Fruit fly (Drosophila melanogaster) whole organism, embryonic: ENCODE results near the gene CG14440.

Source experiments
- Awh ChIP-seq: fragments of 200-800 bp; sonication (Bioruptor generic); IDR thresholded peaks from 2 replicates; pipeline ENCODE4, ENCODE4 v1.3.6; 2022; ENCODE audit warnings: missing biosample characterization, missing genetic modification characterization
- BEAF-32 ChIP-seq: fragments of 200-800 bp; sonication (Bioruptor generic); optimal IDR thresholded peaks from 3 replicates; lab custom pipeline; 2017; ENCODE audit warnings: missing biosample characterization, missing genetic modification characterization, mild to moderate bottlenecking, moderate library complexity, missing genetic modification reagents
- CG10209 ChIP-seq: fragments of 200-800 bp; sonication (Bioruptor generic); optimal IDR thresholded peaks from 3 replicates; lab custom pipeline; 2017; ENCODE audit warnings: missing biosample characterization, mild to moderate bottlenecking, missing genetic modification characterization, missing genetic modification reagents
- CG10274 ChIP-seq: fragments of 200-800 bp; sonication (Bioruptor generic); optimal IDR thresholded peaks from 3 replicates; lab custom pipeline; 2017; ENCODE audit warnings: missing biosample characterization, mild to moderate bottlenecking, missing genetic modification characterization
- CG10959 ChIP-seq: fragments of 200-800 bp; sonication (Bioruptor generic); IDR thresholded peaks from 2 replicates; pipeline ENCODE4 v1.3.6; 2022; ENCODE audit warnings: missing biosample characterization, missing genetic modification characterization
- CG14050 ChIP-seq: fragments of 200-800 bp; sonication (Bioruptor generic); IDR thresholded peaks from 3 replicates; pipeline ENCODE4 v1.3.6; 2022; ENCODE audit warnings: missing biosample characterization, missing genetic modification characterization
- CG14860 ChIP-seq: fragments of 200-800 bp; sonication (Bioruptor generic); IDR thresholded peaks from 3 replicates; pipeline ENCODE4 v1.3.6; 2022; ENCODE audit warnings: missing biosample characterization, missing genetic modification characterization; ENCODE audit not compliant: partially characterized antibody
- CG1529 ChIP-seq: fragments of 200-800 bp; sonication (Bioruptor generic); optimal IDR thresholded peaks from 3 replicates; lab custom pipeline; 2018; ENCODE audit warnings: missing biosample characterization, missing genetic modification characterization
- CG17328 ChIP-seq: fragments of 200-800 bp; sonication (Bioruptor generic); IDR thresholded peaks from 2 replicates; pipeline ENCODE4 v1.3.6; 2022; ENCODE audit warnings: missing biosample characterization, missing genetic modification characterization
- CG1792 ChIP-seq: fragments of 200-800 bp; sonication (Bioruptor generic); optimal IDR thresholded peaks from 2 replicates; lab custom pipeline; 2016; ENCODE audit warnings: missing biosample characterization, missing genetic modification characterization
- CG2889 ChIP-seq: fragments of 200-800 bp; sonication (Bioruptor generic); IDR thresholded peaks from 3 replicates; pipeline ENCODE4 v1.3.6; 2022; ENCODE audit warnings: missing biosample characterization, missing genetic modification characterization
- CG31365 ChIP-seq: fragments of 200-800 bp; sonication (Bioruptor generic); optimal IDR thresholded peaks from 2 replicates; lab custom pipeline; 2018; ENCODE audit warnings: missing biosample characterization, mild to moderate bottlenecking, missing genetic modification characterization
- CG31441 ChIP-seq: fragments of 200-800 bp; sonication (Bioruptor generic); IDR thresholded peaks from 2 replicates; pipeline ENCODE4 v1.3.6; 2022; ENCODE audit warnings: missing biosample characterization, missing genetic modification characterization
- CG3163 ChIP-seq: fragments of 200-800 bp; sonication (Bioruptor generic); optimal IDR thresholded peaks from 3 replicates; lab custom pipeline; 2016; ENCODE audit warnings: missing biosample characterization, missing genetic modification characterization
- CG34422 ChIP-seq: fragments of 200-800 bp; sonication (Bioruptor generic); IDR thresholded peaks from 3 replicates; pipeline ENCODE4 v1.3.6; 2022; ENCODE audit warnings: missing biosample characterization, missing genetic modification characterization
- CG4404 ChIP-seq: fragments of 200-800 bp; sonication (Bioruptor generic); IDR thresholded peaks from 2 replicates; pipeline ENCODE4 v1.3.6; 2022; ENCODE audit warnings: missing biosample characterization, missing genetic modification characterization
- CG4617 ChIP-seq: fragments of 200-800 bp; sonication (Bioruptor generic); optimal IDR thresholded peaks from 3 replicates; lab custom pipeline; 2016; ENCODE audit warnings: missing biosample characterization, missing genetic modification characterization, borderline replicate concordance
- CG7987 ChIP-seq: fragments of 200-800 bp; sonication (Bioruptor generic); optimal IDR thresholded peaks from 2 replicates; lab custom pipeline; 2018; ENCODE audit warnings: missing biosample characterization, mild to moderate bottlenecking, missing genetic modification characterization, moderate library complexity
- CG8388 ChIP-seq: fragments of 200-800 bp; sonication (Bioruptor generic); optimal IDR thresholded peaks from 2 replicates; lab custom pipeline; 2019; ENCODE audit warnings: missing biosample characterization, mild to moderate bottlenecking, missing genetic modification characterization, moderate library complexity
- CG8478 ChIP-seq: fragments of >200 bp; optimal IDR thresholded peaks from 2 replicates; lab custom pipeline; 2018
- CHES-1-like ChIP-seq: fragments of 200-800 bp; sonication (Bioruptor generic); optimal IDR thresholded peaks from 2 replicates; lab custom pipeline; 2016; ENCODE audit warnings: missing biosample characterization, missing genetic modification characterization
- CrebB ChIP-seq: fragments of 200-800 bp; sonication (Bioruptor generic); optimal IDR thresholded peaks from 3 replicates; lab custom pipeline; 2018; ENCODE audit warnings: missing biosample characterization, mild to moderate bottlenecking, missing genetic modification characterization
- ERR ChIP-seq: fragments of 200-800 bp; sonication (Bioruptor generic); optimal IDR thresholded peaks from 2 replicates; lab custom pipeline; 2016; ENCODE audit warnings: missing biosample characterization, missing genetic modification characterization
- Gug ChIP-seq: fragments of 200-800 bp; sonication (Bioruptor generic); IDR thresholded peaks from 4 replicates; pipeline ENCODE4 v1.3.6; 2022; ENCODE audit warnings: missing biosample characterization, missing genetic modification characterization
- HLH4C ChIP-seq: fragments of 200-800 bp; sonication (Bioruptor generic); IDR thresholded peaks from 3 replicates; pipeline ENCODE4 v1.3.6; 2022; ENCODE audit warnings: missing biosample characterization, missing genetic modification characterization; ENCODE audit not compliant: partially characterized antibody
- HmgZ ChIP-seq: fragments of 200-800 bp; sonication (Bioruptor generic); optimal IDR thresholded peaks from 2 replicates; lab custom pipeline; 2018; ENCODE audit warnings: missing biosample characterization, mild to moderate bottlenecking, missing genetic modification characterization
- Hr39 ChIP-seq: fragments of >200 bp; optimal IDR thresholded peaks from 2 replicates; lab custom pipeline; 2017
- Jarid2 ChIP-seq: fragments of 200-800 bp; sonication (Bioruptor generic); optimal IDR thresholded peaks from 3 replicates; lab custom pipeline; 2017; ENCODE audit warnings: mild to moderate bottlenecking, missing biosample characterization, missing genetic modification reagents, missing genetic modification characterization
- Mrtf ChIP-seq: fragments of 200-800 bp; sonication (Bioruptor generic); IDR thresholded peaks from 3 replicates; pipeline ENCODE4 v1.3.6; 2022; ENCODE audit warnings: missing biosample characterization, missing genetic modification characterization
- Ravus ChIP-seq: fragments of 200-800 bp; sonication (Bioruptor generic); IDR thresholded peaks from 2 replicates; pipeline ENCODE4 v1.3.6; 2022; ENCODE audit warnings: missing biosample characterization, missing genetic modification characterization
- Sin3A ChIP-seq: fragments of >200 bp; optimal IDR thresholded peaks from 2 replicates; lab custom pipeline; 2018
- chm ChIP-seq: fragments of 200-800 bp; sonication (Bioruptor generic); IDR thresholded peaks from 2 replicates; pipeline ENCODE4 v1.3.6; 2022; ENCODE audit warnings: missing biosample characterization, missing genetic modification characterization
- crc ChIP-seq: fragments of 200-800 bp; sonication (Bioruptor generic); optimal IDR thresholded peaks from 2 replicates; lab custom pipeline; 2016; ENCODE audit warnings: missing biosample characterization, missing genetic modification characterization
- hkb ChIP-seq, 2 experiments: fragments of 200-800 bp in 1 of 2; fragments of >200 bp in 1 of 2; sonication (Bioruptor generic) in 1 of 2; IDR thresholded peaks in 1 of 2; optimal IDR thresholded peaks in 1 of 2; 2 replicates each; pipeline versions ENCODE4 v1.3.6 to Lab custom; 2017 to 2022; ENCODE audit warnings: missing biosample characterization in 1 of 2, missing genetic modification characterization in 1 of 2
- inv ChIP-seq: fragments of 200-800 bp; sonication (Bioruptor generic); IDR thresholded peaks from 2 replicates; pipeline ENCODE4 v1.3.6; 2022; ENCODE audit warnings: missing biosample characterization, missing genetic modification characterization; ENCODE audit not compliant: partially characterized antibody
- ken ChIP-seq: fragments of 200-800 bp; sonication (Bioruptor generic); IDR thresholded peaks from 3 replicates; pipeline ENCODE4 v1.3.6; 2022; ENCODE audit warnings: missing biosample characterization, missing genetic modification characterization
- klu ChIP-seq: fragments of 200-800 bp; sonication (Bioruptor generic); IDR thresholded peaks from 2 replicates; pipeline ENCODE4 v1.3.6; 2022; ENCODE audit warnings: missing biosample characterization, missing genetic modification characterization
- lola ChIP-seq, 3 experiments: fragments of >200 bp in 2 of 3; fragments of 200-800 bp in 1 of 3; sonication (Bioruptor generic) in 1 of 3; optimal IDR thresholded peaks; 2 replicates each; lab custom pipeline; 2017 to 2019; ENCODE audit warnings: missing biosample characterization in 3 of 3, missing genetic modification characterization in 3 of 3, mild to moderate bottlenecking in 1 of 3, moderate library complexity in 1 of 3
- lov ChIP-seq, 2 experiments: fragments of 200-800 bp in 1 of 2; fragments of >200 bp in 1 of 2; sonication (Bioruptor generic) in 1 of 2; IDR thresholded peaks in 1 of 2; optimal IDR thresholded peaks in 1 of 2; 2 replicates in 1 of 2; 3 replicates in 1 of 2; pipeline versions ENCODE4 v1.3.6 to Lab custom; 2017 to 2022; ENCODE audit warnings: missing biosample characterization in 1 of 2, missing genetic modification characterization in 1 of 2
- nau ChIP-seq: fragments of 200-800 bp; sonication (Bioruptor generic); optimal IDR thresholded peaks from 3 replicates; lab custom pipeline; 2017; ENCODE audit warnings: missing biosample characterization, mild to moderate bottlenecking, missing genetic modification characterization, missing genetic modification reagents
- pnt ChIP-seq: fragments of 200-800 bp; sonication (Bioruptor generic); optimal IDR thresholded peaks from 3 replicates; lab custom pipeline; 2016; ENCODE audit warnings: missing biosample characterization, missing genetic modification characterization
- scrt ChIP-seq: fragments of 200-800 bp; sonication (Bioruptor generic); optimal IDR thresholded peaks from 2 replicates; lab custom pipeline; 2018; ENCODE audit warnings: missing biosample characterization, mild to moderate bottlenecking, missing genetic modification characterization, moderate library complexity
- seq ChIP-seq: fragments of 200-800 bp; sonication (Bioruptor generic); IDR thresholded peaks from 2 replicates; pipeline ENCODE4 v1.3.6; 2022; ENCODE audit warnings: missing biosample characterization, missing genetic modification characterization
- sim ChIP-seq: fragments of 200-800 bp; sonication (Bioruptor generic); IDR thresholded peaks from 2 replicates; pipeline ENCODE4 v1.3.6; 2022; ENCODE audit warnings: missing biosample characterization, missing genetic modification characterization
- sqz ChIP-seq: fragments of 200-800 bp; sonication (Bioruptor generic); optimal IDR thresholded peaks from 3 replicates; lab custom pipeline; 2018; ENCODE audit warnings: missing biosample characterization, mild to moderate bottlenecking, missing genetic modification characterization
- sug ChIP-seq: fragments of 200-800 bp; optimal IDR thresholded peaks from 2 replicates; lab custom pipeline; 2019; ENCODE audit warnings: missing biosample characterization, mild to moderate bottlenecking, missing genetic modification characterization, moderate library complexity
- ttk ChIP-seq: fragments of 200-800 bp; sonication (Bioruptor generic); IDR thresholded peaks from 2 replicates; pipeline ENCODE4 v2.1.2; 2022; ENCODE audit warnings: missing biosample characterization, missing genetic modification characterization
- vfl ChIP-seq: fragments of 200-800 bp; sonication (Bioruptor generic); optimal IDR thresholded peaks from 2 replicates; lab custom pipeline; 2016; ENCODE audit warnings: missing biosample characterization, missing genetic modification characterization
- vvl ChIP-seq: fragments of 200-800 bp; sonication (Bioruptor generic); IDR thresholded peaks from 2 replicates; pipeline ENCODE4 v1.3.6; 2022; ENCODE audit warnings: missing biosample characterization, missing genetic modification characterization
- z ChIP-seq: fragments of 200-800 bp; sonication (Bioruptor generic); IDR thresholded peaks from 3 replicates; pipeline ENCODE4 v1.3.6; 2022; ENCODE audit warnings: missing biosample characterization, missing genetic modification characterization

The CG14440 gene

dm6 chrX:6656023-6656594 lies 42.3 kb downstream of the CG14440 start (continued):
- TF ChIP-seq Jarid2 (GFP tag; lab: Kevin White, UChicago), result peak; percentile 66
- TF ChIP-seq Sin3A, result no peak
- TF ChIP-seq sug (tag; lab: Kevin White, UChicago), result peak; percentile 67
- TF ChIP-seq z (GFP tag; lab: Robert Waterston, UW), result no peak
- no peak for TF ChIP-seq Hr39 (lab: Kevin White, UChicago)
- peak; percentile 57 for TF ChIP-seq CG1529 (GFP tag; lab: Kevin White, UChicago)
- peak; percentile 69 for TF ChIP-seq ERR (GFP tag; lab: Kevin White, UChicago)
- no peak for TF ChIP-seq CG8478 (lab: Kevin White, UChicago)
- peak; percentile 76 for TF ChIP-seq CG17328
- peak; percentile 51; the same call in 1 of the 2 replicates for TF ChIP-seq CG10959 (GFP tag; lab: Robert Waterston, UW)
- TF ChIP-seq ken (GFP tag; lab: Robert Waterston, UW), result peak; percentile 57; the same call in 1 of the 3 replicates
- peak; percentile 81 for TF ChIP-seq HmgZ (tag; lab: Kevin White, UChicago)
- peak; percentile 72 for TF ChIP-seq CG4404 (GFP tag; lab: Robert Waterston, UW)
- peak; percentile 57 for TF ChIP-seq Awh
- peak in 1 of 3 experiments; percentile 61 for TF ChIP-seq lola (GFP tag; optimal IDR thresholded peaks at IDR 0.05; lab: Kevin White, UChicago)
- TF ChIP-seq pnt (GFP tag; lab: Kevin White, UChicago), result peak; percentile 62
- TF ChIP-seq CG14860 (GFP tag; lab: Robert Waterston, UW), result no peak
- peak; percentile 40 for TF ChIP-seq CG4617
- peak; percentile 82 for TF ChIP-seq CG31441 (GFP tag; lab: Robert Waterston, UW)
- TF ChIP-seq sqz (GFP tag; lab: Kevin White, UChicago), result peak; percentile 56
- peak; percentile 82 for TF ChIP-seq seq
- peak; percentile 31 for TF ChIP-seq CG3163 (GFP tag; lab: Kevin White, UChicago)
- TF ChIP-seq HLH4C, result no peak
- TF ChIP-seq CG2889, result 0 out of 3 replicates have a peak, but pooled peaks have one; percentile 48
- TF ChIP-seq klu (GFP tag; lab: Robert Waterston, UW), result peak; percentile 69
- peak; percentile 72 for TF ChIP-seq vfl
- TF ChIP-seq nau (GFP tag; lab: Kevin White, UChicago), result peak; percentile 83
- TF ChIP-seq CG10274 (GFP tag; lab: Kevin White, UChicago), result peak; percentile 77
- TF ChIP-seq BEAF-32 (GFP tag; lab: Kevin White, UChicago), result no peak
- TF ChIP-seq Mrtf (GFP tag; lab: Robert Waterston, UW), result peak; percentile 69; the same call in 2 of the 3 replicates
- peak; percentile 83 for TF ChIP-seq vvl (GFP tag; lab: Robert Waterston, UW)
- TF ChIP-seq sim (GFP tag; lab: Robert Waterston, UW), result 0 out of 2 replicates have a peak, but pooled peaks have one; percentile 17
- TF ChIP-seq CG31365, result peak; percentile 38
- TF ChIP-seq CrebB, result peak; percentile 45
- peak; percentile 42; the same call in 1 of the 3 replicates for TF ChIP-seq CG14050
- peak; percentile 72 for TF ChIP-seq Gug
- TF ChIP-seq CG34422 (GFP tag; lab: Robert Waterston, UW), result peak; percentile 75
- peak; percentile 66 for TF ChIP-seq CG1792 (GFP tag; lab: Kevin White, UChicago)

- 0 out of 2 replicates have a peak, but pooled peaks have one; percentile 55 for TF ChIP-seq chm (GFP tag; lab: Robert Waterston, UW)
- 0 out of 2 replicates have a peak, but pooled peaks have one; percentile 49 for TF ChIP-seq ttk (GFP tag; lab: Robert Waterston, UW)
- TF ChIP-seq CG14860 (GFP tag; lab: Robert Waterston, UW), result peak; percentile 56
- peak; percentile 61 for TF ChIP-seq CG8388 (GFP tag; lab: Kevin White, UChicago)
- TF ChIP-seq hkb (optimal IDR thresholded peaks at IDR 0.05; lab: Kevin White, UChicago), result no peak
- TF ChIP-seq hkb (GFP tag; IDR thresholded peaks at IDR 0.05; lab: Robert Waterston, UW), result peak; percentile 41; the same call in 1 of the 2 replicates
- peak; percentile 65 for TF ChIP-seq scrt
- no peak for TF ChIP-seq crc (GFP tag; lab: Kevin White, UChicago)
- TF ChIP-seq Ravus (GFP tag; lab: Robert Waterston, UW), result no peak
- peak; percentile 54 for TF ChIP-seq CHES-1-like (GFP tag; lab: Kevin White, UChicago)
- peak; percentile 67 for TF ChIP-seq inv (GFP tag; lab: Robert Waterston, UW)
- peak; percentile 74 for TF ChIP-seq CG10209 (GFP tag; lab: Kevin White, UChicago)
- no peak for TF ChIP-seq lov (optimal IDR thresholded peaks at IDR 0.05; lab: Kevin White, UChicago)
- 0 out of 3 replicates have a peak, but pooled peaks have one; percentile 46 for TF ChIP-seq lov (GFP tag; IDR thresholded peaks at IDR 0.05; lab: Robert Waterston, UW)
- TF ChIP-seq CG7987 (GFP tag; lab: Kevin White, UChicago), result peak; percentile 89
Observed at dm6 chrX:6654198-6654831, 44.1 kb downstream of the CG14440 start, which contains the start of the genes CG3226 and Cdc7. CG3226 (minus strand) TSS chrX:6654248. Cdc7 (plus strand) TSS chrX:6654541.
